Fruit fly (Drosophila melanogaster) whole organism, prepupa: ENCODE data around the gene CG42237.

Experiments
- CG10669 ChIP-seq: fragments of 200-800 bp; sonication (Bioruptor generic); optimal IDR thresholded peaks from 3 replicates; lab custom pipeline; 2018; ENCODE audit warnings: missing biosample characterization, mild to moderate bottlenecking, missing genetic modification characterization, moderate library complexity
- CG11902 ChIP-seq: fragments of 200-800 bp; sonication (Bioruptor generic); optimal IDR thresholded peaks from 3 replicates; lab custom pipeline; 2016; ENCODE audit warnings: missing biosample characterization, missing genetic modification characterization
- CG1621 ChIP-seq: fragments of 200-800 bp; sonication (Bioruptor generic); optimal IDR thresholded peaks from 3 replicates; lab custom pipeline; 2018; ENCODE audit warnings: missing biosample characterization, mild to moderate bottlenecking, missing genetic modification characterization
- CG3032 ChIP-seq: fragments of 200-800 bp; optimal IDR thresholded peaks from 2 replicates; lab custom pipeline; 2019; ENCODE audit warnings: missing biosample characterization, mild to moderate bottlenecking, missing genetic modification characterization, moderate library complexity
- CG31627 ChIP-seq: fragments of 200-800 bp; sonication (Bioruptor generic); optimal IDR thresholded peaks from 3 replicates; lab custom pipeline; 2016; ENCODE audit warnings: missing biosample characterization, missing genetic modification characterization
- CG32006 ChIP-seq: fragments of 200-800 bp; sonication (Bioruptor generic); optimal IDR thresholded peaks from 3 replicates; lab custom pipeline; 2017; ENCODE audit warnings: missing biosample characterization, mild to moderate bottlenecking, missing genetic modification characterization
- CG34406 ChIP-seq: fragments of 200-800 bp; sonication (Bioruptor generic); optimal IDR thresholded peaks from 3 replicates; lab custom pipeline; 2016; ENCODE audit warnings: missing biosample characterization, missing genetic modification characterization
- CG3919 ChIP-seq: fragments of 200-800 bp; sonication (Bioruptor generic); optimal IDR thresholded peaks from 3 replicates; lab custom pipeline; 2016; ENCODE audit warnings: missing biosample characterization, missing genetic modification characterization
- CG4318 ChIP-seq: fragments of 200-800 bp; sonication (Bioruptor generic); optimal IDR thresholded peaks from 3 replicates; lab custom pipeline; 2017; ENCODE audit warnings: missing biosample characterization, mild to moderate bottlenecking, missing genetic modification characterization
- CG6163 ChIP-seq: fragments of 200-800 bp; sonication (Bioruptor generic); IDR thresholded peaks from 3 replicates; pipeline ENCODE4 v1.3.6; 2022; ENCODE audit warnings: missing biosample characterization, missing genetic modification characterization
- CG6276 ChIP-seq: fragments of 200-800 bp; sonication (Bioruptor generic); optimal IDR thresholded peaks from 2 replicates; lab custom pipeline; 2017; ENCODE audit warnings: missing biosample characterization, mild to moderate bottlenecking, missing genetic modification characterization
- CG6792 ChIP-seq: fragments of 200-800 bp; sonication (Bioruptor generic); optimal IDR thresholded peaks from 3 replicates; lab custom pipeline; 2016; ENCODE audit warnings: missing biosample characterization, missing genetic modification characterization
- CG6808 ChIP-seq: fragments of 200-800 bp; sonication (Bioruptor generic); optimal IDR thresholded peaks from 3 replicates; lab custom pipeline; 2017; ENCODE audit warnings: missing biosample characterization, missing genetic modification characterization, mild to moderate bottlenecking, moderate library complexity, missing genetic modification reagents
- CG6854 ChIP-seq: fragments of 200-800 bp; sonication (Bioruptor generic); optimal IDR thresholded peaks from 2 replicates; lab custom pipeline; 2017; ENCODE audit warnings: missing biosample characterization, mild to moderate bottlenecking, missing genetic modification characterization
- CG7368 ChIP-seq: fragments of 200-800 bp; sonication (Bioruptor generic); optimal IDR thresholded peaks from 3 replicates; lab custom pipeline; 2016; ENCODE audit warnings: missing biosample characterization, missing genetic modification characterization
- CG8319 ChIP-seq: fragments of 200-800 bp; sonication (Bioruptor generic); optimal IDR thresholded peaks from 3 replicates; lab custom pipeline; 2016; ENCODE audit warnings: missing biosample characterization, missing genetic modification characterization
- CG8632 ChIP-seq: fragments of 200-800 bp; sonication (Bioruptor generic); optimal IDR thresholded peaks from 3 replicates; lab custom pipeline; 2016; ENCODE audit warnings: missing biosample characterization, missing genetic modification characterization
- CG9139 ChIP-seq: fragments of 200-800 bp; sonication (Bioruptor generic); optimal IDR thresholded peaks from 3 replicates; lab custom pipeline; 2017; ENCODE audit warnings: missing biosample characterization, mild to moderate bottlenecking, missing genetic modification characterization
- Eip75B ChIP-seq: fragments of 200-800 bp; sonication (Bioruptor generic); optimal IDR thresholded peaks from 3 replicates; lab custom pipeline; 2016; ENCODE audit warnings: missing biosample characterization, missing genetic modification characterization
- Eip78C ChIP-seq: fragments of 200-800 bp; sonication (Bioruptor generic); peaks from one replicate; lab custom pipeline; 2016; ENCODE audit warnings: missing biosample characterization, missing genetic modification characterization
- Eip93F ChIP-seq: fragments of 200-800 bp; sonication (Bioruptor generic); optimal IDR thresholded peaks from 2 replicates; lab custom pipeline; 2016; ENCODE audit warnings: missing biosample characterization, mild to moderate bottlenecking, missing genetic modification characterization
- Ets21C ChIP-seq: fragments of 200-800 bp; sonication (Bioruptor generic); optimal IDR thresholded peaks from 3 replicates; lab custom pipeline; 2016; ENCODE audit warnings: missing biosample characterization, missing genetic modification characterization
- Ets96B ChIP-seq: fragments of 200-800 bp; optimal IDR thresholded peaks from 2 replicates; lab custom pipeline; 2019; ENCODE audit warnings: missing biosample characterization, mild to moderate bottlenecking, missing genetic modification characterization, moderate library complexity
- Gug ChIP-seq: fragments of 200-800 bp; sonication (Bioruptor generic); IDR thresholded peaks from 2 replicates; pipeline ENCODE4 v1.3.6; 2022; ENCODE audit warnings: missing biosample characterization, missing genetic modification characterization
- Hr38 ChIP-seq: sonication (Bioruptor generic); optimal IDR thresholded peaks from 2 replicates; lab custom pipeline; 2016; ENCODE audit warnings: missing biosample characterization, missing genetic modification characterization
- Hr39 ChIP-seq: fragments of 200-800 bp; sonication (Bioruptor generic); optimal IDR thresholded peaks from 2 replicates; lab custom pipeline; 2016; ENCODE audit warnings: missing biosample characterization, missing genetic modification characterization
- Met ChIP-seq: fragments of 200-800 bp; sonication (Bioruptor generic); optimal IDR thresholded peaks from 3 replicates; lab custom pipeline; 2016; ENCODE audit warnings: missing biosample characterization, missing genetic modification characterization
- OdsH ChIP-seq: fragments of 200-800 bp; sonication (Bioruptor generic); optimal IDR thresholded peaks from 3 replicates; lab custom pipeline; 2016; ENCODE audit warnings: missing biosample characterization, missing genetic modification characterization
- Smox ChIP-seq: fragments of 200-800 bp; sonication (Bioruptor generic); optimal IDR thresholded peaks from 3 replicates; lab custom pipeline; 2016; ENCODE audit warnings: missing biosample characterization, missing genetic modification characterization
- Sox102F ChIP-seq: fragments of 200-800 bp; sonication (Bioruptor generic); optimal IDR thresholded peaks from 2 replicates; lab custom pipeline; 2016; ENCODE audit warnings: missing biosample characterization, mild to moderate bottlenecking, missing genetic modification characterization
- Sox15 ChIP-seq: fragments of 200-800 bp; sonication (Bioruptor generic); optimal IDR thresholded peaks from 3 replicates; lab custom pipeline; 2016; ENCODE audit warnings: missing biosample characterization, missing genetic modification characterization
- achi ChIP-seq: fragments of 200-800 bp; sonication (Bioruptor generic); optimal IDR thresholded peaks from 3 replicates; lab custom pipeline; 2016; ENCODE audit warnings: missing biosample characterization, missing genetic modification characterization
- acj6 ChIP-seq: fragments of 200-800 bp; sonication (Bioruptor generic); optimal IDR thresholded peaks from 3 replicates; lab custom pipeline; 2016; ENCODE audit warnings: missing biosample characterization, missing genetic modification characterization
- cyc ChIP-seq: fragments of 200-800 bp; sonication (Bioruptor generic); optimal IDR thresholded peaks from 3 replicates; lab custom pipeline; 2016; ENCODE audit warnings: missing biosample characterization, missing genetic modification characterization
- dac ChIP-seq: fragments of 200-800 bp; sonication (Bioruptor generic); optimal IDR thresholded peaks from 2 replicates; lab custom pipeline; 2017; ENCODE audit warnings: missing biosample characterization, mild to moderate bottlenecking, missing genetic modification characterization
- dsx ChIP-seq: fragments of 200-800 bp; optimal IDR thresholded peaks from 3 replicates; lab custom pipeline; 2019; ENCODE audit warnings: missing biosample characterization, mild to moderate bottlenecking, missing genetic modification characterization, moderate library complexity; ENCODE audit not compliant: poor library complexity, severe bottlenecking
- eg ChIP-seq: fragments of 200-800 bp; sonication (Bioruptor generic); IDR thresholded peaks from 3 replicates; pipeline ENCODE4 v1.3.6; 2022; ENCODE audit warnings: missing biosample characterization, missing genetic modification characterization
- esn ChIP-seq: fragments of 200-800 bp; sonication (Bioruptor generic); optimal IDR thresholded peaks from 2 replicates; lab custom pipeline; 2016; ENCODE audit warnings: missing biosample characterization, mild to moderate bottlenecking, missing genetic modification characterization, moderate library complexity
- fkh ChIP-seq: fragments of 200-800 bp; sonication (Bioruptor generic); optimal IDR thresholded peaks from 3 replicates; lab custom pipeline; 2017; ENCODE audit warnings: missing biosample characterization, mild to moderate bottlenecking, missing genetic modification characterization, moderate library complexity
- lz ChIP-seq: fragments of 200-800 bp; sonication (Bioruptor generic); optimal IDR thresholded peaks from 3 replicates; lab custom pipeline; 2016; ENCODE audit warnings: missing biosample characterization, missing genetic modification characterization
- net ChIP-seq: fragments of 200-800 bp; sonication (Bioruptor generic); optimal IDR thresholded peaks from 3 replicates; lab custom pipeline; 2016; ENCODE audit warnings: missing biosample characterization, missing genetic modification characterization
- pdm3 ChIP-seq: fragments of 200-800 bp; sonication (Bioruptor generic); optimal IDR thresholded peaks from 3 replicates; lab custom pipeline; 2016; ENCODE audit warnings: missing biosample characterization, missing genetic modification characterization
- spab ChIP-seq: fragments of 200-800 bp; sonication (Bioruptor generic); optimal IDR thresholded peaks from 2 replicates; lab custom pipeline; 2017; ENCODE audit warnings: missing biosample characterization, mild to moderate bottlenecking, missing genetic modification characterization, missing genetic modification reagents
- ss ChIP-seq, 2 experiments: fragments of 200-800 bp; sonication (Bioruptor generic); optimal IDR thresholded peaks; 2 replicates in 1 of 2; 3 replicates in 1 of 2; lab custom pipeline; 2017 to 2018; ENCODE audit warnings: mild to moderate bottlenecking in 2 of 2, missing biosample characterization in 2 of 2, missing genetic modification characterization in 2 of 2, moderate library complexity in 1 of 2
- topi ChIP-seq: fragments of 200-800 bp; sonication (Bioruptor generic); optimal IDR thresholded peaks from 3 replicates; lab custom pipeline; 2016; ENCODE audit warnings: missing biosample characterization, missing genetic modification characterization
- vri ChIP-seq: fragments of 200-800 bp; sonication (Bioruptor generic); optimal IDR thresholded peaks from 3 replicates; lab custom pipeline; 2016; ENCODE audit warnings: missing biosample characterization, mild to moderate bottlenecking, missing genetic modification characterization

Gene CG42237

DNA sequence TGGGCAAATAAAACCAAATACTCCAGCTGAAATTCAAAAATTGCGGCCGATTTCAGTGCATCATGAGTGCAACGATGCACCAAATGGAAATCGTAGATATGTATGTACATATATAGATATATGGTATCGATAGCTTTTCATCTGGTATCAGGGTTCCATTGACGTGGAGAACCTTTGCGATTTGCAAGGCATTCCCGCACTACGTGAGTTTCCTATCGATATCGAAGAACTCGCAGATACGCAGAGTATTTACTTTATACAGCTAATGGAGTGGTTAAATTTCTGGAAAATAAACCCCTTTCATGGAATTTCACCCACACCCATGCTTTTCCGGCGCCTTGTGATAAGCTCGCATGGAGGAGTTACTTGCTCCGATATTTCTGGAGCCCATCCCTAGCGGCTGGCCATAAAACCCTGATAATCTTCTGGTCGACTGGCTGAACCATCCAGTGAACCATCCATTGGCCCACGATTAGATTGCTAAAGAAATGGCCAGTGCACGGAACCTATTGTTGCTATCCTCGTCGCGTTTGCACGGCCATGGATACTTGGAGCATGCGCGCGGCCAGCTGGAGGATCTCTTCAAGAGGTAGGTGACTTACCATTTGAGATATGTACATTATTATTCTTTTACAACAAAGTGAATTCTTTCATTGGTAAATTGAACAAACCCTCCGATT, 20.7 kb upstream of the CG42237 start, which contains the start of gene CG2200 (continued):
- TF ChIP-seq Hr38 (GFP tag; lab: Kevin White, UChicago) (no peak), achi (peak; percentile 69), dac (peak; percentile 8), CG11902 (GFP tag; lab: Kevin White, UChicago) (peak; percentile 35), CG3919 (peak; percentile 72), CG4318 (GFP tag; lab: Kevin White, UChicago) (no peak), Sox15 (peak; percentile 62), CG6792 (GFP tag; lab: Kevin White, UChicago) (peak; percentile 76), vri (GFP tag; lab: Kevin White, UChicago) (peak; percentile 68), CG10669 (peak; percentile 58), Ets96B (tag; lab: Kevin White, UChicago) (peak; percentile 39), cyc (peak; percentile 72), Eip78C (GFP tag; lab: Kevin White, UChicago) (peak; percentile 88), Gug (GFP tag; lab: Robert Waterston, UW) (peak; percentile 53), CG9139 (GFP tag; lab: Kevin White, UChicago) (no peak), Ets21C (GFP tag; lab: Kevin White, UChicago) (peak; percentile 72), Eip93F (GFP tag; lab: Kevin White, UChicago) (no peak), OdsH (GFP tag; lab: Kevin White, UChicago) (peak; percentile 71), lz (peak; percentile 78), CG34406 (GFP tag; lab: Kevin White, UChicago) (peak; percentile 60), Smox (peak; percentile 77), pdm3 (GFP tag; lab: Kevin White, UChicago) (peak; percentile 81), esn (GFP tag; lab: Kevin White, UChicago) (peak; percentile 84), CG6276 (GFP tag; lab: Kevin White, UChicago) (no peak), Sox102F (GFP tag; lab: Kevin White, UChicago) (peak; percentile 82), Met (GFP tag; lab: Kevin White, UChicago) (peak; percentile 73), Hr39 (peak; percentile 72), CG8319 (GFP tag; lab: Kevin White, UChicago) (peak; percentile 59), CG3032 (tag; lab: Kevin White, UChicago) (peak; percentile 66), eg (GFP tag; lab: Robert Waterston, UW) (peak; percentile 74), CG6854 (peak; percentile 29), CG32006 (GFP tag; lab: Kevin White, UChicago) (peak; percentile 58), topi (GFP tag; lab: Kevin White, UChicago) (peak; percentile 78), CG6163 (GFP tag; lab: Robert Waterston, UW) (peak; percentile 70), CG31627 (GFP tag; lab: Kevin White, UChicago) (peak; percentile 74), CG8632 (peak; percentile 57)

DNA sequence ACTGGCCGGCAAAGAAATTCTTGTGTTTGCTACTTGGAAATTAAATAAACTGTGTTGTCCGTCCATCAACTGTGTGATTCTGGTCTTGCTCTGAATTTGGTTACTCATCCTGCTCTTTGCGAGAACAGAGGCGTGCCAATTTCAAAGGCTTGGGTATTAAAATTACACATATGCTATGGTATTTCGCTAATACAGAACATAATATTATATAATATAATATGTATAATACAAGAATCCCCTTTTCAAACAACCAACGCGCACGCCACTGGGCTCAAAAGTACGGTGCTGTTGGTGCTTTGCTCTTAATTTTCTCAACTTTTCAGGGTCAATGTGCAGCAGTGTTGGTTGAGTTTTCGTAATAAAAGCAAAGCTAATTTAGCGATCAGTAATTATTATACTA, 15.0 kb upstream of the CG42237 start:
- TF ChIP-seq CG1621 (no peak), CG10669 (peak; percentile 36), Sox15 (peak; percentile 45), acj6 (GFP tag; lab: Kevin White, UChicago) (peak; percentile 67), cyc (peak; percentile 43), Ets21C (GFP tag; lab: Kevin White, UChicago) (peak; percentile 27), vri (GFP tag; lab: Kevin White, UChicago) (peak; percentile 55), spab (GFP tag; lab: Kevin White, UChicago) (peak; percentile 11), Gug (GFP tag; lab: Robert Waterston, UW) (peak; percentile 35; the same call in 1 of the 2 replicates), CG8319 (GFP tag; lab: Kevin White, UChicago) (peak; percentile 26), Met (GFP tag; lab: Kevin White, UChicago) (peak; percentile 43), CG6276 (GFP tag; lab: Kevin White, UChicago) (peak; percentile 6), Hr38 (GFP tag; lab: Kevin White, UChicago) (no peak), Eip75B (GFP tag; lab: Kevin White, UChicago) (peak; percentile 13), pdm3 (GFP tag; lab: Kevin White, UChicago) (peak; percentile 40), CG6163 (GFP tag; lab: Robert Waterston, UW) (peak; percentile 84), fkh (GFP tag; lab: Kevin White, UChicago) (peak; percentile 33), Eip93F (GFP tag; lab: Kevin White, UChicago) (peak; percentile 42), dac (no peak), dsx (GFP tag; lab: Kevin White, UChicago) (peak; percentile 36), Smox (peak; percentile 42), lz (peak; percentile 68), CG7368 (GFP tag; lab: Kevin White, UChicago) (peak; percentile 34), CG11902 (GFP tag; lab: Kevin White, UChicago) (peak; percentile 14), ss (GFP tag; optimal IDR thresholded peaks at IDR 0.05; lab: Kevin White, UChicago) (no peak), CG6808 (GFP tag; lab: Kevin White, UChicago) (no peak), achi (peak; percentile 69), esn (GFP tag; lab: Kevin White, UChicago) (peak; percentile 72), net (GFP tag; lab: Kevin White, UChicago) (peak; percentile 50), eg (GFP tag; lab: Robert Waterston, UW) (peak; percentile 81), OdsH (GFP tag; lab: Kevin White, UChicago) (peak; percentile 60), CG3032 (tag; lab: Kevin White, UChicago) (peak; percentile 52)
